Worm (Caenorhabditis elegans) whole organism, L2 larva: ENCODE results near the gene ced-11.

Source experiments
- alr-1 ChIP-seq: fragments of 150-350 bp; optimal IDR thresholded peaks from 2 replicates; lab custom pipeline; 2014; ENCODE audit warnings: missing biosample characterization, missing genetic modification characterization
- blmp-1 ChIP-seq: sonication (generic microtip); optimal IDR thresholded peaks from 2 replicates; lab custom pipeline; 2017; ENCODE audit warnings: missing genetic modification characterization, mild to moderate bottlenecking, missing compliant biosample characterization, antibody characterized with exemption, moderate library complexity; ENCODE audit not compliant: insufficient read depth
- crh-2 ChIP-seq: sonication (generic microtip); optimal IDR thresholded peaks from 2 replicates; lab custom pipeline; 2017; ENCODE audit warnings: missing biosample characterization, missing genetic modification characterization
- elt-1 ChIP-seq: fragments of 150-350 bp; optimal IDR thresholded peaks from 2 replicates; lab custom pipeline; 2014; ENCODE audit warnings: missing biosample characterization, missing genetic modification characterization
- lin-13 ChIP-seq: fragments of 150-350 bp; optimal IDR thresholded peaks from 2 replicates; lab custom pipeline; 2014; ENCODE audit warnings: missing biosample characterization, missing genetic modification reagents, missing genetic modification characterization
- mdl-1 ChIP-seq, 2 experiments: fragments of 150-350 bp in 1 of 2; sonication (generic microtip) in 1 of 2; optimal IDR thresholded peaks; 2 replicates each; lab custom pipeline; 2017; ENCODE audit warnings: missing biosample characterization in 2 of 2, missing genetic modification characterization in 2 of 2
- nhr-6 ChIP-seq: fragments of 150-350 bp; optimal IDR thresholded peaks from 2 replicates; lab custom pipeline; 2014; ENCODE audit warnings: missing biosample characterization, missing genetic modification characterization
- unc-62 ChIP-seq: fragments of 150-350 bp; optimal IDR thresholded peaks from 2 replicates; lab custom pipeline; 2014; ENCODE audit warnings: missing biosample characterization, missing genetic modification reagents, missing genetic modification characterization

- TF ChIP-seq elt-1 (tag; lab: Kevin White, UChicago) (no peak), crh-2 (tag; lab: Kevin White, UChicago) (no peak), mdl-1 (tag; optimal IDR thresholded peaks at IDR 0.05; lab: Kevin White, UChicago) (no peak), nhr-6 (no peak), blmp-1 (tag; lab: Kevin White, UChicago) (no peak), unc-62 (no peak), alr-1 (tag; lab: Kevin White, UChicago) (no peak), lin-13 (no peak)
Measured at ce11 chrIII:9101212-9101611, 18.1 kb upstream of the ced-11 start, which contains the start of gene ZK507.1.
